Worm (Caenorhabditis elegans): Measurements from ENCODE around the gene F43D2.7.

DNA sequence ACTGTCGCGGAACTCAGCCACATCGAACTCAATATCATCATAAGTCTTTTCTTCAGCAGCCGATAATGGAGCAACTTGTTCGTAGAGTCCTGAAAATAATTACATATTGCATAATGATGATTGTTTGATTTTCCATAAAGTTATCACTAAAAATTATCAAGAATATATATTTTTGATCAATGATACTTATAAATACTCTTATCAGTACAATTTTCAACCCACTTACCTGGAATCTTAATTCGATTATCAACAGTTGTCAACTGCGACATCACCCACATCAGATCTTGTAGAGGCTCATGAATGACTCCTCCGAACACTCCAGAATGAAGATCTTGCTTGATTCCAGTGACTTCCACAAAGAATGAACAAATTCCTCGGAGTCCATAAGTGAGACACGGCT lies 44.0 kb downstream of the F43D2.7 start:
- no peak for TF ChIP-seq nhr-23 (tag; optimal IDR thresholded peaks at IDR 0.05)
- no peak for TF ChIP-seq fos-1 (tag; optimal IDR thresholded peaks at IDR 0.05)
- peak; percentile 72 for TF ChIP-seq elt-2 (tag; optimal IDR thresholded peaks at IDR 0.05)
- no peak for TF ChIP-seq ZK546.5 (tag; optimal IDR thresholded peaks at IDR 0.05)

Data from whole organism, L3 larva.